In the genomic region with DNA sequence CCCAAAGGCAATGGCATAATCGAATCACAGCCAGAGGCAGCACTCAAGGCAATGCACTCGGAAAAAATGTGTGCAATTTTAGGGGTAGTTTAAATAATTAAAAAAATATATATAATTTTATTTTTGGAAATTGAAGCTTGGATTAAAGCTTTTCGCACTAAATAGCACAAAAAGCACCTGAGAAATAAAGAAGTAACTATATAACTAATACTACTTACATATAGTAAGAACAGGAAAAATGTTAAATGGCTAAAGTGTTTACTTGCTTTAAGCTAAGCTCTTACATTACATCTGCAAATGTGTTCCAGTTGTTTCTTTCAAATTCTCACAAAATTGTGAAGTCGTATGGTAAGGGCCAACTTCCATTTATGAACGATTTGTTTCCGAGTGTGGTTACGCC, we compare ENCODE assay signal across 4 fruit fly cellular contexts.
TF ChIP-seq lines count a peak whose summit lies in the region.

A gene (minus strand): TSS at position 17 of the 400 bp plus-strand sequence.

- no peak for TF ChIP-seq CTCF in whole organism, embryonic (GFP tag; optimal IDR thresholded peaks at IDR 0.05; lab: Kevin White, UChicago)

TF ChIP-seq in whole organism, embryonic, 481 proteins besides CTCF, POLR2A, EP300 and RAD21:
- no peak for TF ChIP-seq Hr39 (optimal IDR thresholded peaks at IDR 0.05; lab: Kevin White, UChicago)
- peak; percentile 0 for TF ChIP-seq CG2678 (tag; optimal IDR thresholded peaks at IDR 0.05; lab: Kevin White, UChicago)
- TF ChIP-seq gem (tag; optimal IDR thresholded peaks at IDR 0.05; lab: Kevin White, UChicago), result peak; percentile 25
- TF ChIP-seq CG7839 (tag; optimal IDR thresholded peaks at IDR 0.05; lab: Kevin White, UChicago), result peak; percentile 9
- TF ChIP-seq Ets65A (GFP tag; lab: Kevin White, UChicago), result peak; percentile 70
- TF ChIP-seq tio (GFP tag; optimal IDR thresholded peaks at IDR 0.05; lab: Kevin White, UChicago), result no peak
- TF ChIP-seq Usf (GFP tag; optimal IDR thresholded peaks at IDR 0.05; lab: Kevin White, UChicago), result no peak
- TF ChIP-seq dmrt99B (tag; optimal IDR thresholded peaks at IDR 0.05; lab: Kevin White, UChicago), result peak; percentile 16

TF ChIP-seq in whole organism, prepupa, 60 proteins besides CTCF, POLR2A, EP300 and RAD21 (continues in another document):
- TF ChIP-seq Eip75B (GFP tag; optimal IDR thresholded peaks at IDR 0.05; lab: Kevin White, UChicago) (no peak), OdsH (GFP tag; optimal IDR thresholded peaks at IDR 0.05; lab: Kevin White, UChicago) (peak; percentile 32), esn (GFP tag; optimal IDR thresholded peaks at IDR 0.05; lab: Kevin White, UChicago) (peak; percentile 12), achi (GFP tag; optimal IDR thresholded peaks at IDR 0.05; lab: Kevin White, UChicago) (peak; percentile 29), Sox102F (GFP tag; optimal IDR thresholded peaks at IDR 0.05; lab: Kevin White, UChicago) (peak; percentile 17), CG10631 (GFP tag; optimal IDR thresholded peaks at IDR 0.05; lab: Kevin White, UChicago) (peak; percentile 58), Met (GFP tag; optimal IDR thresholded peaks at IDR 0.05; lab: Kevin White, UChicago) (no peak), eg (GFP tag; IDR thresholded peaks at IDR 0.05; lab: Robert Waterston, UW) (no peak), spab (GFP tag; optimal IDR thresholded peaks at IDR 0.05; lab: Kevin White, UChicago) (peak; percentile 27), acj6 (GFP tag; optimal IDR thresholded peaks at IDR 0.05; lab: Kevin White, UChicago) (peak; percentile 29), fd59A (GFP tag; optimal IDR thresholded peaks at IDR 0.05; lab: Kevin White, UChicago) (no peak), CG32006 (GFP tag; optimal IDR thresholded peaks at IDR 0.05; lab: Kevin White, UChicago) (peak; percentile 26), ss (GFP tag; optimal IDR thresholded peaks at IDR 0.05; lab: Kevin White, UChicago) (peak in 1 of 2 experiments; percentile 53), CG6854 (GFP tag; optimal IDR thresholded peaks at IDR 0.05; lab: Kevin White, UChicago) (no peak), CG4318 (GFP tag; optimal IDR thresholded peaks at IDR 0.05; lab: Kevin White, UChicago) (no peak), dsx (GFP tag; optimal IDR thresholded peaks at IDR 0.05; lab: Kevin White, UChicago; ENCODE audit: poor library complexity, severe bottlenecking) (peak; percentile 15), topi (GFP tag; optimal IDR thresholded peaks at IDR 0.05; lab: Kevin White, UChicago) (no peak), Hr38 (GFP tag; optimal IDR thresholded peaks at IDR 0.05; lab: Kevin White, UChicago) (no peak), Eip93F (GFP tag; optimal IDR thresholded peaks at IDR 0.05; lab: Kevin White, UChicago) (no peak), CG3032 (tag; optimal IDR thresholded peaks at IDR 0.05; lab: Kevin White, UChicago) (peak; percentile 50), Sox14 (GFP tag; optimal IDR thresholded peaks at IDR 0.05; lab: Kevin White, UChicago) (no peak), CG16779 (tag; optimal IDR thresholded peaks at IDR 0.05; lab: Kevin White, UChicago) (no peak), Sox15 (GFP tag; optimal IDR thresholded peaks at IDR 0.05; lab: Kevin White, UChicago) (peak; percentile 1), lz (GFP tag; optimal IDR thresholded peaks at IDR 0.05; lab: Kevin White, UChicago) (no peak), CG34406 (GFP tag; optimal IDR thresholded peaks at IDR 0.05; lab: Kevin White, UChicago) (peak; percentile 40), svp (GFP tag; lab: Kevin White, UChicago) (no peak), cyc (GFP tag; optimal IDR thresholded peaks at IDR 0.05; lab: Kevin White, UChicago) (no peak)

TF ChIP-seq in whole organism, pupa, 21 proteins besides CTCF, POLR2A, EP300 and RAD21:
- no peak for TF ChIP-seq Ets98B (GFP tag; IDR thresholded peaks at IDR 0.05; lab: Robert Waterston, UW)
- TF ChIP-seq CG17806 (tag; optimal IDR thresholded peaks at IDR 0.05; lab: Kevin White, UChicago), result peak; percentile 49
- TF ChIP-seq CG8159 (tag; optimal IDR thresholded peaks at IDR 0.05; lab: Kevin White, UChicago), result peak; percentile 61
- peak; percentile 51 for TF ChIP-seq CG15710 (tag; optimal IDR thresholded peaks at IDR 0.05; lab: Kevin White, UChicago)
- no peak for TF ChIP-seq CG8301 (tag; optimal IDR thresholded peaks at IDR 0.05; lab: Kevin White, UChicago)
- TF ChIP-seq rn (GFP tag; IDR thresholded peaks at IDR 0.05; lab: Robert Waterston, UW), result no peak
- TF ChIP-seq CG14655 (GFP tag; optimal IDR thresholded peaks at IDR 0.05; lab: Kevin White, UChicago), result peak; percentile 29
- TF ChIP-seq CG13204 (GFP tag; optimal IDR thresholded peaks at IDR 0.05; lab: Kevin White, UChicago), result no peak
- TF ChIP-seq Snoo (tag; optimal IDR thresholded peaks at IDR 0.05; lab: Kevin White, UChicago), result no peak
- TF ChIP-seq Pif1B (GFP tag; optimal IDR thresholded peaks at IDR 0.05; lab: Kevin White, UChicago), result peak; percentile 38
- no peak for TF ChIP-seq CG12605 (GFP tag; IDR thresholded peaks at IDR 0.05; lab: Robert Waterston, UW)
- no peak for TF ChIP-seq EcR (GFP tag; optimal IDR thresholded peaks at IDR 0.05; lab: Kevin White, UChicago)
- TF ChIP-seq CG34367 (tag; optimal IDR thresholded peaks at IDR 0.05; lab: Kevin White, UChicago), result peak; percentile 1
- TF ChIP-seq CG9948 (tag; optimal IDR thresholded peaks at IDR 0.05; lab: Kevin White, UChicago), result peak; percentile 51
- TF ChIP-seq CG32121 (GFP tag; IDR thresholded peaks at IDR 0.05; lab: Robert Waterston, UW), result no peak
- no peak for TF ChIP-seq CG10348 (GFP tag; IDR thresholded peaks at IDR 0.05; lab: Robert Waterston, UW)
- peak; percentile 26 for TF ChIP-seq Pif1A (GFP tag; optimal IDR thresholded peaks at IDR 0.05; lab: Kevin White, UChicago)
- no peak for TF ChIP-seq fd96Ca (GFP tag; IDR thresholded peaks at IDR 0.05; lab: Robert Waterston, UW)
- TF ChIP-seq D1 (tag; optimal IDR thresholded peaks at IDR 0.05; lab: Kevin White, UChicago), result no peak
- no peak for TF ChIP-seq CG4496 (GFP tag; IDR thresholded peaks at IDR 0.05; lab: Robert Waterston, UW)
- TF ChIP-seq gl (tag; optimal IDR thresholded peaks at IDR 0.05; lab: Kevin White, UChicago), result no peak

TF ChIP-seq in whole organism, wandering third instar larva, 38 proteins besides CTCF, POLR2A, EP300 and RAD21:
- TF ChIP-seq fru (GFP tag; optimal IDR thresholded peaks at IDR 0.05; lab: Kevin White, UChicago) (peak; percentile 7), foxo (GFP tag; optimal IDR thresholded peaks at IDR 0.05; lab: Kevin White, UChicago) (peak in 1 of 2 experiments; percentile 19), sv (GFP tag; optimal IDR thresholded peaks at IDR 0.05; lab: Kevin White, UChicago) (no peak), OdsH (GFP tag; optimal IDR thresholded peaks at IDR 0.05; lab: Kevin White, UChicago) (no peak), rgr (GFP tag; optimal IDR thresholded peaks at IDR 0.05; lab: Kevin White, UChicago) (peak; percentile 0), pan (optimal IDR thresholded peaks at IDR 0.05; lab: Kevin White, UChicago) (no peak), Myc (optimal IDR thresholded peaks at IDR 0.05; lab: Kevin White, UChicago) (no peak)
